Worm (Caenorhabditis elegans): ENCODE data around the gene ZC395.5.

Gene ZC395.5

DNA sequence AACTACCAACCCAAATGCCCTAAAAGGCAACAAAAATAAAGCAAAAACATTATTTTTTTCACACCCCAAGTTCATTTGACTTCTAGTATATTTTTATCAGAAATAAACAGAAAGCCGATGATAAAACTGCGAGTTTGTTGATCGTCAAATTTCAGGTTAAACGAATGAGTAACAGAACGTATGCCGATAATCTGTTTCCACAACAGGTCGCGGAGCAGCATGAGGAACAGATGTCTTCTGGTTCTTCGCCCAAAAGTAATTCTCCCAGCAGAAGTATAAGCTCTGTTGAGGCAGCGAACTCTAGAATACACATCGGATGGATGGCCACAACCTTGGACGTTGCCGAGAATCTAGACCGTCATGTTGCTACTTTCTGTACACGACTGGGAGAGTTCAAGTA lies 37.2 kb upstream of the ZC395.5 start, which contains the start of gene prmt-5 (continued):
- TF ChIP-seq ama-1 (optimal IDR thresholded peaks at IDR 0.05) = peak; percentile 93
- no peak for TF ChIP-seq F10B5.3 (tag; optimal IDR thresholded peaks at IDR 0.05)
- no peak for TF ChIP-seq mxl-2 (GFP tag; conservative IDR thresholded peaks at IDR 0.05)
- TF ChIP-seq Y105C5A.15 (GFP tag; IDR thresholded peaks at IDR 0.05) = peak; percentile 76
- no peak for TF ChIP-seq nhr-25 (tag; optimal IDR thresholded peaks at IDR 0.05; ENCODE audit: borderline replicate concordance, insufficient read depth)
- TF ChIP-seq aly-2 (tag; optimal IDR thresholded peaks at IDR 0.05) = no peak
- TF ChIP-seq nhr-28 (tag; optimal IDR thresholded peaks at IDR 0.05) = peak; percentile 2
- TF ChIP-seq nhr-102 (tag; optimal IDR thresholded peaks at IDR 0.05) = peak; percentile 74
- TF ChIP-seq vab-7 (GFP tag; IDR thresholded peaks at IDR 0.05) = no peak
- peak; percentile 74 for TF ChIP-seq duxl-1 (tag; optimal IDR thresholded peaks at IDR 0.05; ENCODE audit: poor library complexity)
- TF ChIP-seq madf-9 (GFP tag; conservative IDR thresholded peaks at IDR 0.05) = 0 out of 2 replicates have a peak, but pooled peaks have one; percentile 6
- no peak for TF ChIP-seq jun-1 (tag; optimal IDR thresholded peaks at IDR 0.05)
- TF ChIP-seq T26A8.4 (GFP tag; IDR thresholded peaks at IDR 0.05) = peak; percentile 65
- TF ChIP-seq lir-3 (tag; optimal IDR thresholded peaks at IDR 0.05) = no peak
- TF ChIP-seq zfp-3 (GFP tag; conservative IDR thresholded peaks at IDR 0.05) = peak; percentile 88
- peak; percentile 45 for TF ChIP-seq unc-130 (GFP tag; optimal IDR thresholded peaks at IDR 0.05)
- peak; percentile 48 for TF ChIP-seq sdz-12 (GFP tag; optimal IDR thresholded peaks at IDR 0.05)
- TF ChIP-seq snpc-1.2 (GFP tag; IDR thresholded peaks at IDR 0.05) = no peak
- TF ChIP-seq spr-3 (GFP tag; optimal IDR thresholded peaks at IDR 0.05) = peak; percentile 59
- TF ChIP-seq hlh-30 (tag; optimal IDR thresholded peaks at IDR 0.05; ENCODE audit: insufficient read depth) = no peak
- TF ChIP-seq daf-12 (tag; optimal IDR thresholded peaks at IDR 0.05) = no peak
- peak; percentile 65; the same call in 1 of the 2 replicates for TF ChIP-seq nhr-42 (GFP tag; IDR thresholded peaks at IDR 0.05)
- TF ChIP-seq nhr-10 (tag; optimal IDR thresholded peaks at IDR 0.05) = peak; percentile 44
- no peak for TF ChIP-seq zip-2 (tag; optimal IDR thresholded peaks at IDR 0.05)
- 0 out of 2 replicates have a peak, but pooled peaks have one; percentile 73 for TF ChIP-seq lin-1 (GFP tag; IDR thresholded peaks at IDR 0.05)
- no peak for TF ChIP-seq ceh-62 (tag; optimal IDR thresholded peaks at IDR 0.05)
- no peak for TF ChIP-seq daf-8 (GFP tag; IDR thresholded peaks at IDR 0.05)
- TF ChIP-seq unc-62 (GFP tag; optimal IDR thresholded peaks at IDR 0.05 in 1 of 2) = no peak
- no peak for TF ChIP-seq unc-62 (tag; optimal IDR thresholded peaks at IDR 0.05)
- TF ChIP-seq dve-1 (tag; optimal IDR thresholded peaks at IDR 0.05; ENCODE audit: insufficient read depth) = peak; percentile 61
- TF ChIP-seq madf-5 (GFP tag; IDR thresholded peaks at IDR 0.05) = 0 out of 4 replicates have a peak, but pooled peaks of 1 of the 2 experiments have one; percentile 4
- TF ChIP-seq daf-19 (GFP tag; conservative IDR thresholded peaks at IDR 0.05) = no peak
- TF ChIP-seq unc-39 (tag; optimal IDR thresholded peaks at IDR 0.05) = no peak
- TF ChIP-seq ztf-7 (tag; optimal IDR thresholded peaks at IDR 0.05) = no peak
- no peak for TF ChIP-seq skn-1 (tag; optimal IDR thresholded peaks at IDR 0.05)
- no peak for TF ChIP-seq ZK337.2 (GFP tag; IDR thresholded peaks at IDR 0.05)
- TF ChIP-seq mdl-1 (tag; optimal IDR thresholded peaks at IDR 0.05) = no peak
- TF ChIP-seq Y5F2A.4 (GFP tag; optimal IDR thresholded peaks at IDR 0.05) = peak; percentile 47
- no peak for TF ChIP-seq ceh-32 (tag; optimal IDR thresholded peaks at IDR 0.05; ENCODE audit: poor library complexity)
- TF ChIP-seq F49E8.2 (tag; optimal IDR thresholded peaks at IDR 0.05; ENCODE audit: borderline replicate concordance) = peak; percentile 50
- TF ChIP-seq tag-97 (GFP tag; IDR thresholded peaks at IDR 0.05) = no peak
- TF ChIP-seq hmg-1.1 (GFP tag; IDR thresholded peaks at IDR 0.05) = no peak
- 0 out of 2 replicates have a peak, but pooled peaks have one; percentile 4 for TF ChIP-seq F44E2.7 (GFP tag; IDR thresholded peaks at IDR 0.05)
- no peak for TF ChIP-seq ceh-44 (GFP tag; IDR thresholded peaks at IDR 0.05)
- 0 out of 2 replicates have a peak, but pooled peaks have one; percentile 60 for TF ChIP-seq lim-7 (GFP tag; IDR thresholded peaks at IDR 0.05)
- TF ChIP-seq attf-4 (tag; optimal IDR thresholded peaks at IDR 0.05) = no peak
- TF ChIP-seq pha-4 (GFP tag; IDR thresholded peaks at IDR 0.05) = peak; percentile 81; the same call in 1 of the 2 replicates
- TF ChIP-seq pha-4 (tag; optimal IDR thresholded peaks at IDR 0.05) = no peak
- no peak for TF ChIP-seq ztf-11 (tag; optimal IDR thresholded peaks at IDR 0.05)
- no peak for TF ChIP-seq nhr-11 (tag; optimal IDR thresholded peaks at IDR 0.05)
- no peak for TF ChIP-seq nhr-6 (tag; optimal IDR thresholded peaks at IDR 0.05)
- no peak for TF ChIP-seq ces-1 (GFP tag; optimal IDR thresholded peaks at IDR 0.05)

Measured in whole organism, L4 larva.